Fruit fly (Drosophila melanogaster) whole organism, embryonic: Measurements from ENCODE around the gene slmb.

Source experiments
- ATbp ChIP-seq: fragments of 200-800 bp; sonication (Bioruptor generic); optimal IDR thresholded peaks from 2 replicates; lab custom pipeline; 2017; ENCODE audit warnings: missing biosample characterization, mild to moderate bottlenecking, missing genetic modification characterization, missing genetic modification reagents
- BEAF-32 ChIP-seq: fragments of 200-800 bp; sonication (Bioruptor generic); optimal IDR thresholded peaks from 3 replicates; lab custom pipeline; 2017; ENCODE audit warnings: missing biosample characterization, missing genetic modification characterization, mild to moderate bottlenecking, moderate library complexity, missing genetic modification reagents
- CG10366 ChIP-seq: fragments of 200-800 bp; sonication (Bioruptor generic); IDR thresholded peaks from 2 replicates; pipeline ENCODE4 v1.3.6; 2022; ENCODE audit warnings: missing biosample characterization, missing genetic modification characterization
- CG10462 ChIP-seq: fragments of 200-800 bp; sonication (Bioruptor generic); optimal IDR thresholded peaks from 2 replicates; lab custom pipeline; 2016; ENCODE audit warnings: missing biosample characterization, missing genetic modification characterization
- CG11456 ChIP-seq: fragments of 200-800 bp; sonication (Bioruptor generic); IDR thresholded peaks from 3 replicates; pipeline ENCODE4 v1.3.6; 2022; ENCODE audit warnings: missing biosample characterization, missing genetic modification characterization
- CG11696 ChIP-seq: fragments of 200-800 bp; sonication (Bioruptor generic); IDR thresholded peaks from 2 replicates; pipeline ENCODE4 v1.3.6; 2022; ENCODE audit warnings: missing biosample characterization, missing genetic modification characterization
- CG12299 ChIP-seq: fragments of 200-800 bp; sonication (Bioruptor generic); optimal IDR thresholded peaks from 2 replicates; lab custom pipeline; 2018; ENCODE audit warnings: missing biosample characterization, mild to moderate bottlenecking, missing genetic modification characterization
- CG12391 ChIP-seq: fragments of 200-800 bp; sonication (Bioruptor generic); optimal IDR thresholded peaks from 3 replicates; lab custom pipeline; 2018; ENCODE audit warnings: missing biosample characterization, mild to moderate bottlenecking, missing genetic modification characterization, moderate library complexity
- CG12659 ChIP-seq: fragments of 200-800 bp; sonication (Bioruptor generic); optimal IDR thresholded peaks from 3 replicates; lab custom pipeline; 2017; ENCODE audit warnings: mild to moderate bottlenecking, missing biosample characterization, missing genetic modification reagents, missing genetic modification characterization
- CG17912 ChIP-seq: fragments of 200-800 bp; sonication (Bioruptor generic); optimal IDR thresholded peaks from 2 replicates; lab custom pipeline; 2018; ENCODE audit warnings: missing biosample characterization, mild to moderate bottlenecking, missing genetic modification characterization
- CG30020 ChIP-seq: fragments of 200-800 bp; optimal IDR thresholded peaks from 2 replicates; lab custom pipeline; 2019; ENCODE audit warnings: missing biosample characterization, mild to moderate bottlenecking, missing genetic modification characterization, moderate library complexity
- CG30403 ChIP-seq: fragments of 200-800 bp; sonication (Bioruptor generic); optimal IDR thresholded peaks from 3 replicates; lab custom pipeline; 2016; ENCODE audit warnings: missing biosample characterization, missing genetic modification characterization
- CG31388 ChIP-seq: fragments of 200-800 bp; sonication (Bioruptor generic); optimal IDR thresholded peaks from 2 replicates; lab custom pipeline; 2016; ENCODE audit warnings: missing biosample characterization, missing genetic modification characterization
- CG33213 ChIP-seq: fragments of 200-800 bp; sonication (Bioruptor generic); optimal IDR thresholded peaks from 3 replicates; lab custom pipeline; 2016; ENCODE audit warnings: missing biosample characterization, missing genetic modification characterization
- CG4424 ChIP-seq: fragments of 200-800 bp; sonication (Bioruptor generic); optimal IDR thresholded peaks from 3 replicates; lab custom pipeline; 2016; ENCODE audit warnings: missing biosample characterization, missing genetic modification characterization
- CG7839 ChIP-seq: fragments of 200-800 bp; sonication (Bioruptor generic); optimal IDR thresholded peaks from 3 replicates; lab custom pipeline; 2018; ENCODE audit warnings: missing biosample characterization, mild to moderate bottlenecking, missing genetic modification characterization, moderate library complexity
- CG9876 ChIP-seq: fragments of 200-800 bp; sonication (Bioruptor generic); optimal IDR thresholded peaks from 2 replicates; lab custom pipeline; 2016; ENCODE audit warnings: missing biosample characterization, missing genetic modification characterization
- CrebB ChIP-seq: fragments of 200-800 bp; sonication (Bioruptor generic); optimal IDR thresholded peaks from 3 replicates; lab custom pipeline; 2018; ENCODE audit warnings: missing biosample characterization, mild to moderate bottlenecking, missing genetic modification characterization
- GATAe ChIP-seq: fragments of 200-800 bp; sonication (Bioruptor generic); conservative IDR thresholded peaks from 2 replicates; pipeline ENCODE4 v1.3.6; 2022; ENCODE audit warnings: missing biosample characterization, missing genetic modification characterization
- HLH4C ChIP-seq: fragments of 200-800 bp; sonication (Bioruptor generic); IDR thresholded peaks from 3 replicates; pipeline ENCODE4 v1.3.6; 2022; ENCODE audit warnings: missing biosample characterization, missing genetic modification characterization; ENCODE audit not compliant: partially characterized antibody
- HmgZ ChIP-seq: fragments of 200-800 bp; sonication (Bioruptor generic); optimal IDR thresholded peaks from 2 replicates; lab custom pipeline; 2018; ENCODE audit warnings: missing biosample characterization, mild to moderate bottlenecking, missing genetic modification characterization
- Mes4 ChIP-seq: fragments of 200-800 bp; sonication (Bioruptor generic); optimal IDR thresholded peaks from 2 replicates; lab custom pipeline; 2016; ENCODE audit warnings: missing biosample characterization, missing genetic modification characterization
- Myb ChIP-seq: fragments of 200-800 bp; sonication (Bioruptor generic); optimal IDR thresholded peaks from 2 replicates; lab custom pipeline; 2016; ENCODE audit warnings: missing biosample characterization, missing genetic modification characterization
- NfI ChIP-seq: fragments of 200-800 bp; sonication (Bioruptor generic); optimal IDR thresholded peaks from 3 replicates; lab custom pipeline; 2018; ENCODE audit warnings: missing biosample characterization, mild to moderate bottlenecking, missing genetic modification characterization, moderate library complexity
- Ptx1 ChIP-seq: fragments of 200-800 bp; sonication (Bioruptor generic); IDR thresholded peaks from 2 replicates; pipeline ENCODE4 v1.3.6; 2022; ENCODE audit warnings: missing biosample characterization, missing genetic modification characterization
- Scr ChIP-seq: fragments of 200-800 bp; sonication (Bioruptor generic); IDR thresholded peaks from 2 replicates; pipeline ENCODE4 v1.3.6; 2022; ENCODE audit warnings: missing biosample characterization, missing genetic modification characterization; ENCODE audit not compliant: partially characterized antibody
- Sox102F ChIP-seq: fragments of 200-800 bp; sonication (Bioruptor generic); optimal IDR thresholded peaks from 2 replicates; lab custom pipeline; 2018; ENCODE audit warnings: missing biosample characterization, mild to moderate bottlenecking, missing genetic modification characterization, moderate library complexity
- ab ChIP-seq: fragments of 200-800 bp; sonication (Bioruptor generic); optimal IDR thresholded peaks from 2 replicates; lab custom pipeline; 2016; ENCODE audit warnings: missing biosample characterization, missing genetic modification characterization
- al ChIP-seq: fragments of 200-800 bp; sonication (Bioruptor generic); IDR thresholded peaks from 2 replicates; pipeline ENCODE4 v1.3.6; 2022; ENCODE audit warnings: missing biosample characterization, missing genetic modification characterization
- aop ChIP-seq: fragments of 200-800 bp; sonication (Bioruptor generic); IDR thresholded peaks from 2 replicates; pipeline ENCODE4 v1.3.6; 2022; ENCODE audit warnings: missing biosample characterization, missing genetic modification characterization
- ash1 ChIP-seq: fragments of 200-800 bp; sonication (Bioruptor generic); optimal IDR thresholded peaks from 2 replicates; lab custom pipeline; 2018; ENCODE audit warnings: missing biosample characterization, mild to moderate bottlenecking, missing genetic modification characterization
- btn ChIP-seq: fragments of 200-800 bp; sonication (Bioruptor generic); optimal IDR thresholded peaks from 2 replicates; lab custom pipeline; 2016; ENCODE audit warnings: missing biosample characterization, missing genetic modification characterization
- chinmo ChIP-seq: fragments of 200-800 bp; sonication (Bioruptor generic); IDR thresholded peaks from 4 replicates; pipeline ENCODE4 v1.3.6; 2022; ENCODE audit warnings: missing biosample characterization, missing genetic modification characterization; ENCODE audit not compliant: partially characterized antibody
- gce ChIP-seq: fragments of 200-800 bp; sonication (Bioruptor generic); IDR thresholded peaks from 3 replicates; pipeline ENCODE4 v1.3.6; 2022; ENCODE audit warnings: missing biosample characterization, missing genetic modification characterization
- grn ChIP-seq: fragments of 200-800 bp; sonication (Bioruptor generic); optimal IDR thresholded peaks from 3 replicates; lab custom pipeline; 2017; ENCODE audit warnings: missing biosample characterization, missing genetic modification characterization
- jigr1 ChIP-seq: fragments of 200-800 bp; sonication (Bioruptor generic); IDR thresholded peaks from 3 replicates; pipeline ENCODE4 v1.3.6; 2022; ENCODE audit warnings: missing biosample characterization, missing genetic modification characterization
- kah ChIP-seq: fragments of 200-800 bp; sonication (Bioruptor generic); optimal IDR thresholded peaks from 2 replicates; lab custom pipeline; 2018; ENCODE audit warnings: missing biosample characterization, mild to moderate bottlenecking, missing genetic modification characterization
- ken ChIP-seq: fragments of 200-800 bp; sonication (Bioruptor generic); IDR thresholded peaks from 3 replicates; pipeline ENCODE4 v1.3.6; 2022; ENCODE audit warnings: missing biosample characterization, missing genetic modification characterization
- lilli ChIP-seq: fragments of 200-800 bp; sonication (Bioruptor generic); optimal IDR thresholded peaks from 3 replicates; lab custom pipeline; 2016; ENCODE audit warnings: missing biosample characterization, missing genetic modification characterization
- lmd ChIP-seq: fragments of 200-800 bp; sonication (Bioruptor generic); IDR thresholded peaks from 2 replicates; pipeline ENCODE4 v1.3.6; 2022; ENCODE audit warnings: missing biosample characterization, missing genetic modification characterization
- nerfin-1 ChIP-seq: fragments of 200-800 bp; sonication (Bioruptor generic); optimal IDR thresholded peaks from 3 replicates; lab custom pipeline; 2019; ENCODE audit warnings: missing biosample characterization, mild to moderate bottlenecking, missing genetic modification characterization, moderate library complexity
- pan ChIP-seq, 4 experiments: fragments of >200 bp in 3 of 4; fragments of 200-800 bp in 1 of 4; sonication (Bioruptor generic) in 1 of 4; optimal IDR thresholded peaks in 3 of 4; IDR thresholded peaks in 1 of 4; 2 replicates each; pipeline versions ENCODE4 v1.3.6 to Lab custom; 2017 to 2022; ENCODE audit warnings: missing biosample characterization in 2 of 4, missing genetic modification characterization in 2 of 4, mixed read lengths in 1 of 4
- pita ChIP-seq: fragments of 200-800 bp; sonication (Bioruptor generic); optimal IDR thresholded peaks from 2 replicates; lab custom pipeline; 2017; ENCODE audit warnings: missing biosample characterization, mild to moderate bottlenecking, missing genetic modification characterization
- ranshi ChIP-seq: fragments of 200-800 bp; sonication (Bioruptor generic); IDR thresholded peaks from 2 replicates; pipeline ENCODE4 v1.3.6; 2022; ENCODE audit warnings: missing biosample characterization, missing genetic modification characterization
- sens-2 ChIP-seq: fragments of 200-800 bp; sonication (Bioruptor generic); IDR thresholded peaks from 2 replicates; pipeline ENCODE4 v1.3.6; 2022; ENCODE audit warnings: missing biosample characterization, missing genetic modification characterization
- slbo ChIP-seq: fragments of 200-800 bp; sonication (Bioruptor generic); IDR thresholded peaks from 2 replicates; pipeline ENCODE4 v1.3.6; 2022; ENCODE audit warnings: missing biosample characterization, missing genetic modification characterization
- stc ChIP-seq: fragments of 200-800 bp; sonication (Bioruptor generic); IDR thresholded peaks from 2 replicates; pipeline ENCODE4 v1.3.6; 2022; ENCODE audit warnings: missing biosample characterization, missing genetic modification characterization
- tap ChIP-seq: fragments of 200-800 bp; optimal IDR thresholded peaks from 3 replicates; lab custom pipeline; 2019; ENCODE audit warnings: missing biosample characterization, mild to moderate bottlenecking, missing genetic modification characterization, moderate library complexity
- unc-4 ChIP-seq: fragments of 200-800 bp; sonication (Bioruptor generic); IDR thresholded peaks from 2 replicates; pipeline ENCODE4 v1.3.6; 2022; ENCODE audit warnings: missing biosample characterization, missing genetic modification characterization; ENCODE audit not compliant: partially characterized antibody

slmb gene

dm6 chr3R:21140458-21140857 lies 13.2 kb upstream of the slmb start, which contains the start of gene SNF4Agamma (continued):
- TF ChIP-seq ab (GFP tag; lab: Kevin White, UChicago) (no peak), CG33213 (peak; percentile 10), nerfin-1 (tag; lab: Kevin White, UChicago) (peak; percentile 11), NfI (GFP tag; lab: Kevin White, UChicago) (no peak), CG12659 (peak; percentile 44), Ptx1 (0 out of 2 replicates have a peak, but pooled peaks have one; percentile 38), Mes4 (GFP tag; lab: Kevin White, UChicago) (peak; percentile 0), CG30403 (peak; percentile 62), slbo (GFP tag; lab: Robert Waterston, UW) (peak; percentile 43; the same call in 1 of the 2 replicates), ATbp (GFP tag; lab: Kevin White, UChicago) (no peak), stc (GFP tag; lab: Robert Waterston, UW) (no peak), CG10366 (GFP tag; lab: Robert Waterston, UW) (peak; percentile 45; the same call in 1 of the 2 replicates), CrebB (tag; lab: Kevin White, UChicago) (no peak), HLH4C (GFP tag; lab: Robert Waterston, UW) (peak; percentile 53; the same call in 2 of the 3 replicates), CG7839 (tag; lab: Kevin White, UChicago) (peak; percentile 19), GATAe (GFP tag; lab: Robert Waterston, UW) (0 out of 2 replicates have a peak, but pooled peaks have one; percentile 31), CG30020 (peak; percentile 16), pita (GFP tag; lab: Kevin White, UChicago) (no peak), gce (GFP tag; lab: Robert Waterston, UW) (no peak), CG9876 (no peak), Sox102F (GFP tag; lab: Kevin White, UChicago) (no peak), CG12391 (peak; percentile 53), unc-4 (GFP tag; lab: Robert Waterston, UW) (peak; percentile 78), pan (optimal IDR thresholded peaks at IDR 0.05; lab: Kevin White, UChicago) (no peak), pan (GFP tag; optimal IDR thresholded peaks at IDR 0.05 in 1 of 2, IDR thresholded peaks at IDR 0.05 in 1 of 2) (peak in 1 of 2 experiments; percentile 31), tap (tag; lab: Kevin White, UChicago) (peak; percentile 10), Myb (GFP tag; lab: Kevin White, UChicago) (peak; percentile 80), lmd (GFP tag; lab: Robert Waterston, UW) (no peak)

- no peak for TF ChIP-seq CG11696
- 0 out of 4 replicates have a peak, but pooled peaks have one; percentile 21 for TF ChIP-seq chinmo (GFP tag; lab: Robert Waterston, UW)
- TF ChIP-seq ken: no peak
- 0 out of 2 replicates have a peak, but pooled peaks have one; percentile 28 for TF ChIP-seq ranshi
- TF ChIP-seq aop (GFP tag; lab: Robert Waterston, UW): no peak
- no peak for TF ChIP-seq CG31388 (GFP tag; lab: Kevin White, UChicago)
- no peak for TF ChIP-seq CG17912 (GFP tag; lab: Kevin White, UChicago)
- peak; percentile 99 for TF ChIP-seq grn (GFP tag; lab: Kevin White, UChicago)
- no peak for TF ChIP-seq ash1 (GFP tag; lab: Kevin White, UChicago)
- peak; percentile 58; the same call in 2 of the 3 replicates for TF ChIP-seq CG11456 (GFP tag; lab: Robert Waterston, UW)
- TF ChIP-seq jigr1 (GFP tag; lab: Robert Waterston, UW): 0 out of 3 replicates have a peak, but pooled peaks have one; percentile 23
- peak; percentile 45; the same call in 1 of the 2 replicates for TF ChIP-seq al (GFP tag; lab: Robert Waterston, UW)
- peak; percentile 16 for TF ChIP-seq kah
- TF ChIP-seq HmgZ (tag; lab: Kevin White, UChicago): peak; percentile 83
- peak; percentile 55 for TF ChIP-seq CG12299 (tag; lab: Kevin White, UChicago)
- 0 out of 2 replicates have a peak, but pooled peaks have one; percentile 18 for TF ChIP-seq Scr
- TF ChIP-seq btn (GFP tag; lab: Kevin White, UChicago): no peak
- no peak for TF ChIP-seq CG10462 (GFP tag; lab: Kevin White, UChicago)
- TF ChIP-seq lilli (GFP tag; lab: Kevin White, UChicago): peak; percentile 84
- peak; percentile 57 for TF ChIP-seq CG4424 (GFP tag; lab: Kevin White, UChicago)
- no peak for TF ChIP-seq Mes4 (GFP tag; lab: Kevin White, UChicago)
- TF ChIP-seq sens-2 (GFP tag; lab: Robert Waterston, UW): 0 out of 2 replicates have a peak, but pooled peaks have one; percentile 33
- TF ChIP-seq BEAF-32 (GFP tag; lab: Kevin White, UChicago): peak; percentile 59
- no peak for TF ChIP-seq Sox102F (GFP tag; lab: Kevin White, UChicago)
These were observed 11.0 kb upstream of the slmb start, which contains the start of gene meigo for dm6 chr3R:21138220-21138754. TSS of gene meigo (plus strand) at chr3R:21138270.
